Fruit fly (Drosophila melanogaster): ENCODE results near the gene Ir94c.

Gene Ir94c

dm6 chr3R:22150433-22150832 lies 31.2 kb upstream of the Ir94c start (continued):
- TF ChIP-seq Nf-YB (GFP tag; optimal IDR thresholded peaks at IDR 0.05) = peak; percentile 1
- TF ChIP-seq slp2 (GFP tag; optimal IDR thresholded peaks at IDR 0.05) = no peak
- no peak for TF ChIP-seq phol (tag; optimal IDR thresholded peaks at IDR 0.05)
- 0 out of 3 replicates have a peak, but pooled peaks have one; percentile 4 for TF ChIP-seq dysf (GFP tag; IDR thresholded peaks at IDR 0.05)
- 0 out of 3 replicates have a peak, but pooled peaks have one; percentile 37 for TF ChIP-seq CG2199 (GFP tag; IDR thresholded peaks at IDR 0.05)
- TF ChIP-seq CG4730 (GFP tag; IDR thresholded peaks at IDR 0.05) = no peak
- TF ChIP-seq otp (GFP tag; IDR thresholded peaks at IDR 0.05) = 0 out of 3 replicates have a peak, but pooled peaks have one; percentile 39
- TF ChIP-seq z (GFP tag; IDR thresholded peaks at IDR 0.05) = peak; percentile 77; the same call in 2 of the 3 replicates
- TF ChIP-seq grn (GFP tag; optimal IDR thresholded peaks at IDR 0.05) = no peak
- no peak for TF ChIP-seq jing (GFP tag; optimal IDR thresholded peaks at IDR 0.05)
- no peak for TF ChIP-seq CG1832 (GFP tag; optimal IDR thresholded peaks at IDR 0.05)
- peak; percentile 39 for TF ChIP-seq cg (GFP tag; optimal IDR thresholded peaks at IDR 0.05)
- 0 out of 2 replicates have a peak, but pooled peaks have one; percentile 8 for TF ChIP-seq H2.0 (GFP tag; IDR thresholded peaks at IDR 0.05)
- no peak for TF ChIP-seq Hmr (GFP tag; optimal IDR thresholded peaks at IDR 0.05)
- TF ChIP-seq so (GFP tag; IDR thresholded peaks at IDR 0.05) = 0 out of 3 replicates have a peak, but pooled peaks have one; percentile 36
- TF ChIP-seq Eip74EF (GFP tag; optimal IDR thresholded peaks at IDR 0.05) = no peak
- TF ChIP-seq Six4 (GFP tag; optimal IDR thresholded peaks at IDR 0.05) = no peak
- peak; percentile 19 for TF ChIP-seq CG8924 (tag; optimal IDR thresholded peaks at IDR 0.05)
- TF ChIP-seq CG15011 (GFP tag; optimal IDR thresholded peaks at IDR 0.05) = no peak
- TF ChIP-seq sr (GFP tag; IDR thresholded peaks at IDR 0.05) = no peak
- no peak for TF ChIP-seq Elba2 (GFP tag; optimal IDR thresholded peaks at IDR 0.05)
- TF ChIP-seq Rx (GFP tag; IDR thresholded peaks at IDR 0.05) = 0 out of 2 replicates have a peak, but pooled peaks have one; percentile 10

dm6 chr3R:22149923-22150322 lies 30.7 kb upstream of the Ir94c start:
- TF ChIP-seq wor (GFP tag; IDR thresholded peaks at IDR 0.05) (no peak), sisA (GFP tag; IDR thresholded peaks at IDR 0.05) (no peak), CG14710 (tag; optimal IDR thresholded peaks at IDR 0.05) (no peak), pnt (GFP tag; optimal IDR thresholded peaks at IDR 0.05) (no peak), CG4360 (GFP tag; IDR thresholded peaks at IDR 0.05) (no peak), Drgx (GFP tag; IDR thresholded peaks at IDR 0.05) (peak; percentile 72), slp2 (GFP tag; optimal IDR thresholded peaks at IDR 0.05) (no peak), GATAe (GFP tag; conservative IDR thresholded peaks at IDR 0.05) (no peak), NK7.1 (GFP tag; optimal IDR thresholded peaks at IDR 0.05) (no peak), CG13894 (tag; optimal IDR thresholded peaks at IDR 0.05) (no peak), crol (GFP tag; IDR thresholded peaks at IDR 0.05) (0 out of 2 replicates have a peak, but pooled peaks have one; percentile 5), row (GFP tag; IDR thresholded peaks at IDR 0.05) (0 out of 3 replicates have a peak, but pooled peaks have one; percentile 5), CoRest (tag; optimal IDR thresholded peaks at IDR 0.05) (no peak), bsh (GFP tag; optimal IDR thresholded peaks at IDR 0.05) (peak in 1 of 2 experiments; percentile 34), CG17385 (GFP tag; optimal IDR thresholded peaks at IDR 0.05) (no peak), Tbp (GFP tag; optimal IDR thresholded peaks at IDR 0.05) (no peak), CG15479 (GFP tag; optimal IDR thresholded peaks at IDR 0.05) (no peak), Med (GFP tag) (peak; percentile 6), stwl (tag; optimal IDR thresholded peaks at IDR 0.05) (no peak)

All from whole organism, embryonic.